Worm (Caenorhabditis elegans): ENCODE measurements around the gene sre-4.

sre-4 gene

DNA sequence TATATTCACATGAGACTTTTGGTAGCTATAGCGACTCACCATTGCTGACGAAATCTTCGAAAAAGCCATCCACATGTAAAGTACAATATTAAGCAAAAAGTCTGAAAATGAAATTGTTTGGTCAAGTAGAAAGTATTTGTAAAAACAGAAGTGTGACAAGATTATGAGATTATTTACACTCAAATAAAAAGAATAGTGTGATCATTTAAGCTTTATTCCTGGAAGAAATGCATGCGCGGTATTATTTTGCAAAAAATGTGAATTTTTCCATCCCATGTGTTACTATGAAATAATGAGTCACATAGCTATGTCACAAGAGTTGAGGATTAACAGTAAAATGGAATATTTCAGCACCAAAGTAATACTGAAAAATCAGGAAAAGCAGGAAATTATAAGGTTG, 26.0 kb upstream of the sre-4 start, which contains the start of gene dct-15:
dct-15 (minus strand) TSS at position 101 of the 400 bp plus-strand sequence.
- TF ChIP-seq snpc-4 (GFP tag; optimal IDR thresholded peaks at IDR 0.05): no peak
- TF ChIP-seq snpc-4 (tag; optimal IDR thresholded peaks at IDR 0.05): no peak
- TF ChIP-seq ztf-6 (GFP tag; IDR thresholded peaks at IDR 0.05): no peak
- no peak for TF ChIP-seq mes-4 (tag; optimal IDR thresholded peaks at IDR 0.05)
- TF ChIP-seq F52B5.7 (tag; optimal IDR thresholded peaks at IDR 0.05): no peak
- TF ChIP-seq rpc-1 (optimal IDR thresholded peaks at IDR 0.05): no peak
- TF ChIP-seq rpc-1 (tag; optimal IDR thresholded peaks at IDR 0.05): no peak
- TF ChIP-seq pha-4 (tag; optimal IDR thresholded peaks at IDR 0.05): no peak
- TF ChIP-seq dpl-1 (GFP tag; optimal IDR thresholded peaks at IDR 0.05): no peak
- no peak for TF ChIP-seq Y95B8A.8 (GFP tag; IDR thresholded peaks at IDR 0.05)
- no peak for TF ChIP-seq nhr-27 (tag; optimal IDR thresholded peaks at IDR 0.05)
- TF ChIP-seq madf-10 (tag; optimal IDR thresholded peaks at IDR 0.05): no peak
- TF ChIP-seq bed-1 (GFP tag; IDR thresholded peaks at IDR 0.05): no peak
- TF ChIP-seq snpc-1.1 (tag; optimal IDR thresholded peaks at IDR 0.05; ENCODE audit: insufficient read depth): no peak
- TF ChIP-seq nfya-2 (GFP tag; IDR thresholded peaks at IDR 0.05): no peak

DNA sequence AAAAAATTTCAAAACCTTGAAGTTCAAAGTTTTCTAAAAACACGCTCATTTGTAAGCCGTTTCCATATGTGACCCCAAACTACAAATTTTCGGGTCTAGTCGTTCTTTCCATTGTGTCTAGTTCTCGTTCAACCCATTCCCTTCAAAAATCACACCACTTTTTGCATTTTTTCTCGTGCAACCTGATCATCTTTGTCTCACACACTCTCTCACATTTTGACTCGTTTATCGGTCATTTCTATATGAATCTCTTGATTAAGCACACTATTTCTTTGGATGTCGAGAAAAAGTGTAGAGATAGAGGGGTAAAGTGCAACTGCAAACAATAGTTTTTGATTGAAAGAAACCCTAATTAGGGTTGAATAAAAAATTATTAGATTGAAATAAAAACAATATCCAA, 19.0 kb upstream of the sre-4 start:
- TF ChIP-seq nhr-80 (tag; optimal IDR thresholded peaks at IDR 0.05) (peak; percentile 74), T26A5.8 (tag; optimal IDR thresholded peaks at IDR 0.05) (no peak), ceh-58 (GFP tag; IDR thresholded peaks at IDR 0.05) (no peak), dpff-1 (tag; optimal IDR thresholded peaks at IDR 0.05) (no peak), B0336.3 (GFP tag; IDR thresholded peaks at IDR 0.05) (peak; percentile 42; the same call in 1 of the 2 replicates), attf-5 (GFP tag; optimal IDR thresholded peaks at IDR 0.05) (peak; percentile 16), tbp1 (GFP tag; optimal IDR thresholded peaks at IDR 0.05) (peak; percentile 24), hrde-1 (tag; optimal IDR thresholded peaks at IDR 0.05; ENCODE audit: borderline replicate concordance) (no peak), lin-40 (tag; optimal IDR thresholded peaks at IDR 0.05) (peak; percentile 18), madf-6 (GFP tag; IDR thresholded peaks at IDR 0.05) (no peak), hmg-1.2 (GFP tag; IDR thresholded peaks at IDR 0.05) (peak; percentile 75; the same call in 1 of the 2 replicates), madf-10 (tag; optimal IDR thresholded peaks at IDR 0.05) (peak; percentile 29), cebp-2 (GFP tag; IDR thresholded peaks at IDR 0.05) (no peak), egl-44 (GFP tag; IDR thresholded peaks at IDR 0.05) (0 out of 2 replicates have a peak, but pooled peaks have one; percentile 15), ets-4 (GFP tag; optimal IDR thresholded peaks at IDR 0.05) (peak; percentile 35), cebp-1 (GFP tag; IDR thresholded peaks at IDR 0.05) (no peak), cebp-1 (tag; optimal IDR thresholded peaks at IDR 0.05) (peak; percentile 55)

DNA sequence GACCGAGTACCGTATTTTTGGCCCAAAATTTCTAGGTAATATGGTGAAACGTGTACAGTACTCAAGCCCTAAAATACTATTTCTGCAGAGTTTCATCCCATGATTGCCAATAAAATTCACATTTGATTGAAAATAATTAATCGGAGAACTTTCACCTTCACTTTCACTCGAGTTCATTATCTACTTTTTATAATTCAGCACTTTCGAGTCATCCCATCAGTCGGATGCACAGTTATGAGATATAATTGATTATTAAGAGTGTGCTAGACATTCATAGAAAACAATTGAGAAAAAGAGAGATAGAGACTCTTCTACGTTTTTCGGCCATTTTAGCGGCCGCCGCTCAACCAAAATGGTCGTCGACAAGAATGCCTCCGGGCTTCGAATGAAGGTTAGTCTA, 18.1 kb upstream of the sre-4 start, which contains the start of gene fat-3:
fat-3 (plus strand) TSS at position 313 of the 400 bp plus-strand sequence.
- TF ChIP-seq egrh-3 (GFP tag; IDR thresholded peaks at IDR 0.05) (no peak), hmg-1.2 (GFP tag; IDR thresholded peaks at IDR 0.05) (peak; percentile 53; the same call in 1 of the 2 replicates), nhr-80 (tag; optimal IDR thresholded peaks at IDR 0.05) (peak; percentile 75)

DNA sequence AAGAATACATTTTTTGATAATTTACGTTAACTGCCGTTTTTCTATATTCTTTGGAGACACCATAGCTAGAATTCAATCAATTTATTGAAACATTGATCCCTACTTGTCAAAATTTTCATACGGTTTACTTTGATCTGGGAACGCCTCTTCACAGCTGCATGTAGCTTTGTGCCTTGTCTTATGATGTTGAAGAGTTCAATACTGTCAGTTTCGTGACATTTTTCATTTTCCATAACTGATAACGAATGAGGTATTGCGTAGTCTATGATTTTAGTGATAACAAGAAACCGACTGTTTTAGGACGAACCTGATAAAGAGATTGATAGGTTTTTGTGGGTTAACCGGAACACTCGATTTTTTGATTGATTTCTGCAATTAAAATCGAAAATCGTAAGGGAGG, 16.8 kb upstream of the sre-4 start:
- TF ChIP-seq C06A6.2 (GFP tag; conservative IDR thresholded peaks at IDR 0.05): no peak
- no peak for TF ChIP-seq ceh-100 (GFP tag; IDR thresholded peaks at IDR 0.05)
- TF ChIP-seq hsf-1 (GFP tag; IDR thresholded peaks at IDR 0.05): no peak
- TF ChIP-seq ztf-22 (GFP tag; optimal IDR thresholded peaks at IDR 0.05): peak; percentile 90
- TF ChIP-seq K12H6.12 (tag; optimal IDR thresholded peaks at IDR 0.05): no peak
- no peak for TF ChIP-seq ceh-91 (GFP tag; IDR thresholded peaks at IDR 0.05)
- no peak for TF ChIP-seq zim-3 (tag; optimal IDR thresholded peaks at IDR 0.05)
- TF ChIP-seq lir-1 (GFP tag; conservative IDR thresholded peaks at IDR 0.05): no peak
- TF ChIP-seq F23B12.7 (tag; optimal IDR thresholded peaks at IDR 0.05; ENCODE audit: insufficient read depth): no peak
- TF ChIP-seq hmg-1.2 (GFP tag; IDR thresholded peaks at IDR 0.05): no peak
- TF ChIP-seq nhr-90 (tag; optimal IDR thresholded peaks at IDR 0.05): no peak
- TF ChIP-seq snpc-4 (GFP tag; optimal IDR thresholded peaks at IDR 0.05): no peak
- TF ChIP-seq snpc-4 (tag; optimal IDR thresholded peaks at IDR 0.05): no peak
- TF ChIP-seq Y79H2A.3 (GFP tag; conservative IDR thresholded peaks at IDR 0.05): no peak
- TF ChIP-seq ztf-25 (GFP tag; IDR thresholded peaks at IDR 0.05): no peak
- no peak for TF ChIP-seq hlh-12 (tag; optimal IDR thresholded peaks at IDR 0.05)
- TF ChIP-seq tlf-1 (GFP tag; optimal IDR thresholded peaks at IDR 0.05): peak; percentile 54
- TF ChIP-seq egl-44 (GFP tag; IDR thresholded peaks at IDR 0.05): 0 out of 2 replicates have a peak, but pooled peaks have one; percentile 22
- no peak for TF ChIP-seq dpl-1 (GFP tag; optimal IDR thresholded peaks at IDR 0.05)

All from whole organism, young adult.